Worm (Caenorhabditis elegans): Measurements from ENCODE around the gene nhr-67.

Gene nhr-67

ce11 chrIV:11146962-11147470, 22.5 kb upstream of the nhr-67 start, which contains the start of gene pigq-1 (continued):
- no peak for TF ChIP-seq set-16 (GFP tag; IDR thresholded peaks at IDR 0.05)
- peak; percentile 34; the same call in 1 of the 2 replicates for TF ChIP-seq mdt-29 (GFP tag; IDR thresholded peaks at IDR 0.05)
- peak; percentile 16 for TF ChIP-seq mes-2 (tag; optimal IDR thresholded peaks at IDR 0.05; ENCODE audit: poor library complexity, severe bottlenecking)
- TF ChIP-seq madf-9 (GFP tag; conservative IDR thresholded peaks at IDR 0.05) = no peak
- TF ChIP-seq lim-7 (GFP tag; IDR thresholded peaks at IDR 0.05) = no peak
- TF ChIP-seq snpc-1.2 (GFP tag; IDR thresholded peaks at IDR 0.05) = peak; percentile 65; the same call in 1 of the 2 replicates
- TF ChIP-seq daf-19 (GFP tag; conservative IDR thresholded peaks at IDR 0.05) = 0 out of 2 replicates have a peak, but pooled peaks have one; percentile 28
- TF ChIP-seq zfp-2 (tag; optimal IDR thresholded peaks at IDR 0.05) = peak; percentile 25
- peak; percentile 65 for TF ChIP-seq lin-38 (GFP tag; IDR thresholded peaks at IDR 0.05)
- peak in 1 of 2 experiments; percentile 71 for TF ChIP-seq lsy-2 (tag; optimal IDR thresholded peaks at IDR 0.05)
- peak; percentile 53 for TF ChIP-seq T20F7.1 (GFP tag; optimal IDR thresholded peaks at IDR 0.05)
- TF ChIP-seq dve-1 (tag; optimal IDR thresholded peaks at IDR 0.05; ENCODE audit: insufficient read depth) = peak; percentile 20
- no peak for TF ChIP-seq dmd-8 (GFP tag; IDR thresholded peaks at IDR 0.05)
- peak; percentile 40 for TF ChIP-seq F49E8.2 (tag; optimal IDR thresholded peaks at IDR 0.05; ENCODE audit: borderline replicate concordance)
- TF ChIP-seq zip-2 (tag; optimal IDR thresholded peaks at IDR 0.05) = peak; percentile 6

- no peak; the same call in 1 of the 2 replicates for TF ChIP-seq egl-43 (GFP tag; IDR thresholded peaks at IDR 0.05)
- TF ChIP-seq pqm-1 (tag; optimal IDR thresholded peaks at IDR 0.05) = no peak
- TF ChIP-seq F49E8.2 (tag; optimal IDR thresholded peaks at IDR 0.05; ENCODE audit: borderline replicate concordance) = no peak
- TF ChIP-seq Y48G9A.11 (GFP tag; IDR thresholded peaks at IDR 0.05) = no peak
- no peak for TF ChIP-seq ZK546.5 (tag; optimal IDR thresholded peaks at IDR 0.05)
- no peak for TF ChIP-seq mep-1 (tag; optimal IDR thresholded peaks at IDR 0.05)
- no peak for TF ChIP-seq lin-38 (GFP tag; IDR thresholded peaks at IDR 0.05)
- no peak for TF ChIP-seq gei-8 (GFP tag; optimal IDR thresholded peaks at IDR 0.05)
- no peak for TF ChIP-seq lim-7 (GFP tag; IDR thresholded peaks at IDR 0.05)
- TF ChIP-seq F10B5.3 (tag; optimal IDR thresholded peaks at IDR 0.05) = no peak
- TF ChIP-seq lin-1 (GFP tag; IDR thresholded peaks at IDR 0.05) = no peak
- TF ChIP-seq R02D3.7 (tag; optimal IDR thresholded peaks at IDR 0.05) = no peak
- TF ChIP-seq lin-13 (GFP tag; optimal IDR thresholded peaks at IDR 0.05) = no peak
- peak; percentile 49 for TF ChIP-seq hlh-11 (tag; optimal IDR thresholded peaks at IDR 0.05)
- no peak for TF ChIP-seq hmg-1.1 (GFP tag; IDR thresholded peaks at IDR 0.05)
- no peak for TF ChIP-seq aly-2 (tag; optimal IDR thresholded peaks at IDR 0.05)
- no peak for TF ChIP-seq ZK337.2 (GFP tag; IDR thresholded peaks at IDR 0.05)
- no peak for TF ChIP-seq spr-3 (GFP tag; optimal IDR thresholded peaks at IDR 0.05)
- no peak for TF ChIP-seq zip-2 (tag; optimal IDR thresholded peaks at IDR 0.05)
- TF ChIP-seq snpc-1.2 (GFP tag; IDR thresholded peaks at IDR 0.05) = 0 out of 2 replicates have a peak, but pooled peaks have one; percentile 10
- no peak for TF ChIP-seq unc-130 (GFP tag; optimal IDR thresholded peaks at IDR 0.05)
- no peak for TF ChIP-seq daf-12 (tag; optimal IDR thresholded peaks at IDR 0.05)
- peak in 1 of 2 experiments; percentile 40 for TF ChIP-seq lsy-2 (tag; optimal IDR thresholded peaks at IDR 0.05)
- no peak for TF ChIP-seq nhr-77 (tag; optimal IDR thresholded peaks at IDR 0.05)
- no peak for TF ChIP-seq madf-5 (GFP tag; IDR thresholded peaks at IDR 0.05)
- TF ChIP-seq arid-1 (GFP tag; conservative IDR thresholded peaks at IDR 0.05) = no peak
- no peak for TF ChIP-seq ces-1 (GFP tag; optimal IDR thresholded peaks at IDR 0.05)
- no peak for TF ChIP-seq lir-3 (tag; optimal IDR thresholded peaks at IDR 0.05)
- TF ChIP-seq egl-27 (tag; optimal IDR thresholded peaks at IDR 0.05) = no peak
- no peak for TF ChIP-seq duxl-1 (tag; optimal IDR thresholded peaks at IDR 0.05; ENCODE audit: poor library complexity)
- TF ChIP-seq lin-15B (tag; optimal IDR thresholded peaks at IDR 0.05) = no peak
- TF ChIP-seq nhr-76 (tag; optimal IDR thresholded peaks at IDR 0.05) = no peak
- TF ChIP-seq vab-7 (GFP tag; IDR thresholded peaks at IDR 0.05) = no peak
- peak in 1 of 2 experiments; percentile 50 for TF ChIP-seq mdl-1 (tag; optimal IDR thresholded peaks at IDR 0.05)
- TF ChIP-seq daf-16 (GFP tag; optimal IDR thresholded peaks at IDR 0.05) = no peak
- TF ChIP-seq daf-16 (tag; optimal IDR thresholded peaks at IDR 0.05) = no peak
- peak; percentile 8 for TF ChIP-seq aha-1 (tag)
- no peak for TF ChIP-seq nhr-48 (tag; optimal IDR thresholded peaks at IDR 0.05)
- no peak for TF ChIP-seq tag-97 (GFP tag; IDR thresholded peaks at IDR 0.05)
Observed at ce11 chrIV:11148788-11149366, 20.7 kb upstream of the nhr-67 start.
